Worm (Caenorhabditis elegans) whole organism, L4/young adult: ENCODE measurements around the gene ule-2.

Source experiments
- W03F9.2 ChIP-seq: fragments of 150-350 bp; optimal IDR thresholded peaks from 2 replicates; lab custom pipeline; 2014; ENCODE audit warnings: missing biosample characterization, missing genetic modification characterization
- dao-5 ChIP-seq: sonication (generic microtip); optimal IDR thresholded peaks from 2 replicates; lab custom pipeline; 2016; ENCODE audit warnings: missing genotype, missing genetic modification characterization, moderate library complexity, missing compliant biosample characterization

DNA sequence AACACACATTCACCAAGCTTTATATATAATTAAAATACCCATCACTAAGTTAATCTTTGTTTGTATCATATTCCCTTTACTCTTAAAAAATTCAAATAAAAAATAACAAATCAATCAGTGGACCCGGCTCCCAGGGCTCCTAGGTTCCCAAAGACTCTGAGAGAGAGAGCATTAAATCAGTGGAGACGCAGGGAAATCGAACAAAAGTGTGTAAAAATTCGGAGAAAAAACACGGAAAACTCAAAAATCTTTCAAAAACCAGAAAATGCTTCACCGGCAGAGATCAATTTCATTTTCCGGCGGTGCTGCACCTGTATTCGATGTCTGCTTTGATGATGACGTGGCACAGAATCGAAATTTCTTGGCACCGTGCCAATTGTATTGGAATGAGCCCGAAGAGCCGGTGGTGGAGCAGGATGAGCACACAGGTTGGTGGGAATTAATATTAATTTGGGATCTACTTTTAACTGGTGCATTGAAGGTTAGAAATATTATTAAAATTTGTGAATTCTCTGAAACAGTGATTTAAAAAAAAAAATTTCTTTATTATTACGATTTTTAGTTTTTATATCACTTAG lies 23.2 kb downstream of the ule-2 start, which contains the start of gene anoh-2:
- TF ChIP-seq W03F9.2 (tag; lab: Kevin White, UChicago) (no peak), dao-5 (tag; lab: Kevin White, UChicago) (no peak)
